Worm (Caenorhabditis elegans) whole organism, L4/young adult: ENCODE data around the gene K02A6.3.

Source experiments
- W03F9.2 ChIP-seq: fragments of 150-350 bp; optimal IDR thresholded peaks from 2 replicates; lab custom pipeline; 2014; ENCODE audit warnings: missing biosample characterization, missing genetic modification characterization
- him-1 ChIP-seq: sonication (generic microtip); optimal IDR thresholded peaks from 2 replicates; lab custom pipeline; 2016; ENCODE audit warnings: missing genotype, missing genetic modification reagents, missing genetic modification characterization, missing compliant biosample characterization

DNA sequence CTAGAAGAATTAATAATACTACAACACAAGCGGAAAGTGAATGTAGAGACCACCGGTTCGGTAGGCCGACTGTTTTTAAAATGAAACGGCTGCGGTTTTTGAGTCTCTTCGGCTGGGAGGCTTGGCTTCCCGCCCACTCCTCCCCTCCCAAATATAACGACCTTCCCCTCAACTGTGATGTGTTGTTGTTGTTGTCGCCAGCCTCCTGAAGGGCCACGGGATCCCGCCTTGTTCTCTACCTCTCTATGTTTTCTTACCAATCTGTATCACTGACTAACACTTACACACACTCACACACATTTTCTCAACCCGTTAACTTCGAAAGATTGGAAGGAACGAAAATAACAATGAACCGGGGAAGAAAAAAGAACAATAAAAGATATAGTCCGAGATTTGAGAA lies 1.8 kb upstream of the K02A6.3 start:
- TF ChIP-seq W03F9.2 (no peak), him-1 (tag; lab: Kevin White, UChicago) (no peak)
